Worm (Caenorhabditis elegans) whole organism, early embryonic: ENCODE data around the gene nspe-7.

ENCODE experiments used
- ama-1 ChIP-seq: fragments of 150-350 bp; optimal IDR thresholded peaks from 2 replicates; lab custom pipeline; 2014
- ets-7 ChIP-seq: sonication (generic microtip); optimal IDR thresholded peaks from 2 replicates; lab custom pipeline; 2016; ENCODE audit warnings: missing genotype, missing genetic modification characterization, missing compliant biosample characterization
- pes-1 ChIP-seq: fragments of 200-800 bp; sonication (Bioruptor generic); IDR thresholded peaks from 2 replicates; pipeline ENCODE4 v1.3.6; 2022; ENCODE audit warnings: missing genetic modification reagents, missing genetic modification characterization, missing compliant biosample characterization
- scrt-1 ChIP-seq: fragments of 200-800 bp; sonication (Bioruptor generic); IDR thresholded peaks from 2 replicates; pipeline ENCODE4 v1.3.6; 2022; ENCODE audit warnings: missing genetic modification characterization, missing compliant biosample characterization
- tra-4 ChIP-seq: sonication (generic microtip); optimal IDR thresholded peaks from 2 replicates; lab custom pipeline; 2017; ENCODE audit warnings: missing genetic modification characterization, missing compliant biosample characterization

DNA sequence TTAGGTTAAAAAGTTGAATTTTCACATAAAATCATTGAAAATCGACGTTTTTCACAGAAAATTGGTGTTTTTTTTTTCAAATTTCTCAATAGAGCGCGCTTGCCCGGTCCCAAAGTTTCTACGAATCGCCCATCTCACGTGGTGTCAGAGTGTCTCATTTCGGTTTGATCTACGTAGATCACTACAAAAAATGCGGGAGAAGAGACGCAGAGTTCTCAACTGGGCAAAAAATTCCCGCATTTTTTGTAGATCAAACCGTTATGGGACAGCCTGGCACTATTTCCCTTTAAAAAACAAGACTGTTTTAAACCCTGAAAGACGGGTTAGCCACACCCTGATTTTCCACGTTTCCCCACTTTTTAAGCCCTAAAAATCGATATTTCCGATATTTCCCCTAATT lies 44.9 kb downstream of the nspe-7 start:
- TF ChIP-seq scrt-1 (GFP tag; lab: Robert Waterston, UW) = no peak
- TF ChIP-seq tra-4 (tag; lab: Kevin White, UChicago) = no peak
- no peak for TF ChIP-seq pes-1 (GFP tag; lab: Robert Waterston, UW)
- no peak for TF ChIP-seq ama-1 (lab: Kevin White, UChicago)
- no peak for TF ChIP-seq ets-7 (tag; lab: Kevin White, UChicago)
